Worm (Caenorhabditis elegans): ENCODE measurements around the gene ced-4.
A peak's percentile ranks its signal among the peaks of the same experiment; 100 is the strongest.

Gene ced-4

DNA sequence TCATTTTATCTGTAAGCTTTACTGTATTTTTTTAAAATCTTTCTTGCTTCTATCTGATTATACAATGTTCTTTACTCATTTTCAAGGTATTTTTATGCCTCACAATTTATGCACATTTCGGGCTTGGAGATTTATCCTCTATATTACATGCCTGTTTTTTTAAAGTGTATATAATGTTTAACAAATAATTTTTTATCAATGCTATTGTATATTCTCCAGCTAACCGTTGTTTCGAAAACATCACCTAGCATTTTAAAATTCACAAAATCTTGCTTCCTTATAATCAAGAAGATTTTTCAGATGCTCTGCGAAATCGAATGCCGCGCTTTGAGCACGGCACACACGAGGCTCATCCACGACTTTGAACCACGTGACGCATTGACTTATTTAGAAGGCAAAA is at the start of gene ced-4:
TSS of gene ced-4 (plus strand) at position 301 of the 400 bp plus-strand sequence.
- no peak for TF ChIP-seq ceh-90 (tag; optimal IDR thresholded peaks at IDR 0.05)
- no peak for TF ChIP-seq rnt-1 (tag; optimal IDR thresholded peaks at IDR 0.05)
- no peak for TF ChIP-seq mdl-1 (tag; optimal IDR thresholded peaks at IDR 0.05)
- no peak for TF ChIP-seq alr-1 (tag; optimal IDR thresholded peaks at IDR 0.05; ENCODE audit: borderline replicate concordance)
- TF ChIP-seq mep-1 (tag; optimal IDR thresholded peaks at IDR 0.05) = no peak
- TF ChIP-seq elt-3 (tag; optimal IDR thresholded peaks at IDR 0.05) = no peak
- no peak for TF ChIP-seq nhr-28 (tag; optimal IDR thresholded peaks at IDR 0.05)
- TF ChIP-seq hlh-17 (GFP tag; optimal IDR thresholded peaks at IDR 0.05; ENCODE audit: borderline replicate concordance) = no peak
- TF ChIP-seq irx-1 (tag; optimal IDR thresholded peaks at IDR 0.05) = no peak
- no peak for TF ChIP-seq lin-15B (tag; optimal IDR thresholded peaks at IDR 0.05)
- TF ChIP-seq hpl-2 (GFP tag; optimal IDR thresholded peaks at IDR 0.05) = no peak
- TF ChIP-seq egl-27 (tag; optimal IDR thresholded peaks at IDR 0.05) = no peak
- no peak for TF ChIP-seq ama-1 (optimal IDR thresholded peaks at IDR 0.05)
- TF ChIP-seq nhr-71 (tag; optimal IDR thresholded peaks at IDR 0.05) = no peak
- no peak for TF ChIP-seq nhr-19 (GFP tag; conservative IDR thresholded peaks at IDR 0.05)
- no peak for TF ChIP-seq zip-4 (GFP tag; optimal IDR thresholded peaks at IDR 0.05)
- no peak for TF ChIP-seq swsn-7 (tag; optimal IDR thresholded peaks at IDR 0.05)

DNA sequence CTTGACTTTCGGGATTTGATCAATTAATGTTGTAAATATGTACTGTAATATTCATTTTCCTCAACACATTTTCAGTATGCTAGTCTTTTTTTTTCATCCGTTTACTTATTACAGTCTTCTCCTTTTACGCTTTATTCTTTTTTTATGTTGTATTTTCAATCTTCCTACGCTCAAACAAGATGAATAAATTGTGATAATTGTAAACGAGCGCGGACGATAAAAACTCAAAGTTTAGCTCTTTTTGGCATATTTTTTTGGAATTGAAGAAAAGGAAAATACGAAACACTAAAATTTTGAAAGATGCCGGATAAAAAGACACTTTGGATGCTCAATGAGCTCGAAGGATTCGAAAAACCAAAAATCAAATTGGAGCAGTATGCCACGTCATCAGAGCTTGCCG is 49.4 kb upstream of the ced-4 start, which contains the start of gene metl-5:
TSS of gene metl-5 (plus strand) at position 301 of the 400 bp plus-strand sequence.
- TF ChIP-seq lin-15B (tag; optimal IDR thresholded peaks at IDR 0.05) = no peak
- no peak for TF ChIP-seq mab-9 (GFP tag; IDR thresholded peaks at IDR 0.05)
- TF ChIP-seq ztf-11 (tag; optimal IDR thresholded peaks at IDR 0.05) = no peak
- TF ChIP-seq pag-3 (tag; optimal IDR thresholded peaks at IDR 0.05; ENCODE audit: borderline replicate concordance, insufficient read depth) = no peak
- TF ChIP-seq nhr-85 (tag) = no peak
- TF ChIP-seq efl-1 (optimal IDR thresholded peaks at IDR 0.05) = no peak
- TF ChIP-seq efl-1 (GFP tag; optimal IDR thresholded peaks at IDR 0.05 in 1 of 2) = no peak
- no peak for TF ChIP-seq xbp-1 (tag; optimal IDR thresholded peaks at IDR 0.05)
- no peak for TF ChIP-seq lir-3 (tag; optimal IDR thresholded peaks at IDR 0.05; ENCODE audit: poor library complexity)
- no peak for TF ChIP-seq aha-1 (tag; optimal IDR thresholded peaks at IDR 0.05)
- no peak for TF ChIP-seq blmp-1 (tag; optimal IDR thresholded peaks at IDR 0.05)
- TF ChIP-seq irx-1 (tag; optimal IDR thresholded peaks at IDR 0.05) = no peak
- no peak for TF ChIP-seq lin-35 (GFP tag; optimal IDR thresholded peaks at IDR 0.05)
- TF ChIP-seq nhr-11 (tag; optimal IDR thresholded peaks at IDR 0.05) = no peak
- TF ChIP-seq unc-86 (tag; optimal IDR thresholded peaks at IDR 0.05) = no peak
- no peak for TF ChIP-seq egl-27 (tag; optimal IDR thresholded peaks at IDR 0.05)

DNA sequence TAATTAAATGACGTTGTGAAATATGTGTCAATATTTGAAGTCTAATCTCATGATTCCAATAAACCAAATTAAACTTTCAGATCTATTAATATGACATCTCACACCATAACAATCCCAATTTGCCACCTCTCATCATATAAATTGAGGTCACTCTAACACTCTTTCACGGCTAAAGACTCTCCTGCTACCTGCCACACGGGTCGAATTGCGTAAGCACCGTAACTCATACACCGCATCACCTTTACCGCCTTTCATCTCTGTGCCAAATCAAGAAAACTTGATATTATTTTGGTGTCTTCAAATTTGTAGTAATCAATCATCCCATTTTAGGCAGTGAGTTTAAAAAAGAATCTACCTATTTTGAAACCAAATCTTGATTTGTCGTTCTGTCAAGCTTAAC is 45.8 kb upstream of the ced-4 start:
- no peak for TF ChIP-seq ces-1 (GFP tag; optimal IDR thresholded peaks at IDR 0.05)
- TF ChIP-seq ceh-88 (GFP tag; IDR thresholded peaks at IDR 0.05) = no peak
- TF ChIP-seq sup-37 (GFP tag; optimal IDR thresholded peaks at IDR 0.05) = no peak
- TF ChIP-seq C16A3.4 (tag; optimal IDR thresholded peaks at IDR 0.05) = no peak
- no peak for TF ChIP-seq lsy-2 (tag; optimal IDR thresholded peaks at IDR 0.05)
- no peak for TF ChIP-seq nhr-85 (tag)
- no peak for TF ChIP-seq Y116A8C.19 (tag; optimal IDR thresholded peaks at IDR 0.05; ENCODE audit: borderline replicate concordance)

DNA sequence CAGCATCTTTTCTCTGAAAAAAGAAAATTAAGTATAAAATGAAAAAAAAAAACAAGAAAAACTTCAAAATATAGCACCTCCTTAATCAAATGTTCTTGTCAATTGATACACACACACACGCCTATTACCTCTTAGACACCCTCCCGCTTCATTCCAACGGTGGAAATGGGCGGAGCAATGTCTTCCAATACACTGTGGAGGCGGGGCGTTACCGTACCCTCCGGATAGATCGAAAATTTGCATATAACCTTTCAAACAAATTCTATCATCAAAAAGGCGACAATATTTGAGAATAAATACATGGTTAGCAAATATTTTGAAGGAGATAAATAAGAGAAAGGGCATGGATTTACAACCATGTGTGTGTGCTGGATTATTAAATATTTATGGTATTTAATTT is 44.0 kb upstream of the ced-4 start:
- peak in 1 of 2 experiments; percentile 51 for TF ChIP-seq lsy-2 (tag; optimal IDR thresholded peaks at IDR 0.05)
- no peak for TF ChIP-seq zip-4 (GFP tag; optimal IDR thresholded peaks at IDR 0.05)
